Worm (Caenorhabditis elegans) whole organism, early embryonic: Measurements from ENCODE around the gene str-112.

ENCODE experiments used
- ama-1 ChIP-seq: fragments of 150-350 bp; optimal IDR thresholded peaks from 2 replicates; lab custom pipeline; 2014
- ceh-13 ChIP-seq: fragments of 200-800 bp; sonication (Bioruptor generic); optimal IDR thresholded peaks from 2 replicates; lab custom pipeline; 2018; ENCODE audit warnings: mild to moderate bottlenecking, missing genetic modification characterization, missing compliant biosample characterization
- ceh-36 ChIP-seq: sonication (generic microtip); optimal IDR thresholded peaks from 2 replicates; lab custom pipeline; 2016; ENCODE audit warnings: missing genetic modification characterization, inconsistent platforms, missing compliant biosample characterization
- ets-7 ChIP-seq: sonication (generic microtip); optimal IDR thresholded peaks from 2 replicates; lab custom pipeline; 2016; ENCODE audit warnings: missing genotype, missing genetic modification characterization, missing compliant biosample characterization
- flt-1 ChIP-seq: fragments of 200-800 bp; sonication (Bioruptor generic); IDR thresholded peaks from 2 replicates; pipeline ENCODE4 v1.3.6; 2022; ENCODE audit warnings: missing genetic modification characterization, missing compliant biosample characterization
- hmg-4 ChIP-seq: fragments of 200-800 bp; sonication (Bioruptor generic); optimal IDR thresholded peaks from 2 replicates; lab custom pipeline; 2018; ENCODE audit warnings: mild to moderate bottlenecking, missing genetic modification characterization, missing compliant biosample characterization
- hnd-1 ChIP-seq: sonication (generic microtip); optimal IDR thresholded peaks from 2 replicates; lab custom pipeline; 2016; ENCODE audit warnings: missing genetic modification characterization, missing compliant biosample characterization
- tbx-37 ChIP-seq: fragments of 200-800 bp; sonication (Bioruptor generic); conservative IDR thresholded peaks from 2 replicates; pipeline ENCODE4 v1.3.6; 2022; ENCODE audit warnings: missing genetic modification reagents, missing genetic modification characterization, missing compliant biosample characterization
- tra-4 ChIP-seq: sonication (generic microtip); optimal IDR thresholded peaks from 2 replicates; lab custom pipeline; 2017; ENCODE audit warnings: missing genetic modification characterization, missing compliant biosample characterization

DNA sequence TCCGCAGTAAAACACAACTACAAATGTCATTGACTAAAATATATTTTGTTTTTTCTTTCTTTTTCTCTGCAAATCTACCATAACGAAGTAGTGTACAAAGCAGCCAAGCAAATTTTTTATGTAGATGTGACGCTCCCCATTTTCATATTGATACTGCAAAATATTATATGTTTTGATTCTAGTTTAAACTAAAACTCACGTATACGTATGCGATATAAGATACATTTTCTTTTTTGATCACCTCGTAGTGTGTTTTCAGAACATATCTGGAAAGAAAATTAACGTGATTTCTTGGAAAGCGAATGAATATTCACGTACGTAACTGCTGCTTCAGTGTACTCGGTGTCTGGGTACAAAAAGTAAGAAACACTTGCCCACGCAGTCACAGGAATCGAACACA, 1.4 kb downstream of the str-112 start:
- no peak for TF ChIP-seq hmg-4
- no peak for TF ChIP-seq tra-4 (tag; lab: Kevin White, UChicago)
- TF ChIP-seq ama-1 (lab: Kevin White, UChicago), result no peak
- no peak for TF ChIP-seq tbx-37 (GFP tag; lab: Robert Waterston, UW)
- no peak for TF ChIP-seq ets-7 (tag; lab: Kevin White, UChicago)
- no peak for TF ChIP-seq hnd-1 (tag; lab: Kevin White, UChicago)
- TF ChIP-seq ceh-36 (tag; lab: Kevin White, UChicago), result no peak
- TF ChIP-seq flt-1 (GFP tag; lab: Robert Waterston, UW), result no peak
- no peak for TF ChIP-seq ceh-13
